Worm (Caenorhabditis elegans) whole organism, L4/young adult: Measurements from ENCODE around the gene tin-9.2.

Source experiments
- W03F9.2 ChIP-seq: fragments of 150-350 bp; optimal IDR thresholded peaks from 2 replicates; lab custom pipeline; 2014; ENCODE audit warnings: missing biosample characterization, missing genetic modification characterization
- dao-5 ChIP-seq: sonication (generic microtip); optimal IDR thresholded peaks from 2 replicates; lab custom pipeline; 2016; ENCODE audit warnings: missing genotype, missing genetic modification characterization, moderate library complexity, missing compliant biosample characterization
- him-1 ChIP-seq: sonication (generic microtip); optimal IDR thresholded peaks from 2 replicates; lab custom pipeline; 2016; ENCODE audit warnings: missing genotype, missing genetic modification reagents, missing genetic modification characterization, missing compliant biosample characterization

ce11 chrIV:13109751-13110150 is 11.0 kb downstream of the tin-9.2 start, which contains the start of gene best-1:
- TF ChIP-seq dao-5 (tag; lab: Kevin White, UChicago), result no peak
- no peak for TF ChIP-seq him-1 (tag; lab: Kevin White, UChicago)
- TF ChIP-seq W03F9.2 (tag; lab: Kevin White, UChicago), result no peak
